Fruit fly (Drosophila melanogaster): ENCODE measurements around the gene CG4360.
A peak's percentile ranks its signal among the peaks of the same experiment; 100 is the strongest.

The CG4360 gene

dm6 chr3R:20285678-20286449 lies 41.9 kb downstream of the CG4360 start (continued):
- TF ChIP-seq Doc3 (GFP tag; IDR thresholded peaks at IDR 0.05; ENCODE audit: partially characterized antibody) (no peak), Hr3 (GFP tag; optimal IDR thresholded peaks at IDR 0.05) (peak; percentile 16), hbn (GFP tag; IDR thresholded peaks at IDR 0.05; ENCODE audit: partially characterized antibody) (no peak), BEAF-32 (GFP tag; optimal IDR thresholded peaks at IDR 0.05) (no peak), Fer1 (GFP tag; optimal IDR thresholded peaks at IDR 0.05) (no peak), CG14965 (GFP tag; optimal IDR thresholded peaks at IDR 0.05; ENCODE audit: borderline replicate concordance) (no peak), tup (GFP tag; optimal IDR thresholded peaks at IDR 0.05) (no peak), HLH3B (GFP tag; IDR thresholded peaks at IDR 0.05) (peak; percentile 60; the same call in 1 of the 2 replicates), CG1603 (tag; optimal IDR thresholded peaks at IDR 0.05) (peak; percentile 82), Sry-δ (GFP tag; optimal IDR thresholded peaks at IDR 0.05) (no peak), Neu2 (GFP tag; optimal IDR thresholded peaks at IDR 0.05; ENCODE audit: borderline replicate concordance) (no peak), CG8359 (GFP tag; optimal IDR thresholded peaks at IDR 0.05; ENCODE audit: borderline replicate concordance) (no peak), CG1602 (GFP tag; optimal IDR thresholded peaks at IDR 0.05) (peak; percentile 38), CG18599 (GFP tag; optimal IDR thresholded peaks at IDR 0.05) (peak; percentile 80), gsb (GFP tag; IDR thresholded peaks at IDR 0.05) (no peak), CG14710 (tag; optimal IDR thresholded peaks at IDR 0.05) (peak; percentile 78), lmd (GFP tag; IDR thresholded peaks at IDR 0.05) (peak; percentile 44), peb (GFP tag; IDR thresholded peaks at IDR 0.05) (0 out of 2 replicates have a peak, but pooled peaks have one; percentile 6), CG2199 (GFP tag; IDR thresholded peaks at IDR 0.05) (no peak), schlank (tag; optimal IDR thresholded peaks at IDR 0.05) (no peak), kni (GFP tag; optimal IDR thresholded peaks at IDR 0.05) (peak; percentile 96), shn (GFP tag; optimal IDR thresholded peaks at IDR 0.05) (no peak), al (GFP tag; IDR thresholded peaks at IDR 0.05) (no peak), CG15011 (GFP tag; optimal IDR thresholded peaks at IDR 0.05) (peak; percentile 58), H15 (GFP tag; IDR thresholded peaks at IDR 0.05) (no peak), fd102C (GFP tag; optimal IDR thresholded peaks at IDR 0.05) (no peak), CG4820 (GFP tag; optimal IDR thresholded peaks at IDR 0.05) (peak; percentile 61), az2 (GFP tag; optimal IDR thresholded peaks at IDR 0.05) (no peak), CG9817 (tag; optimal IDR thresholded peaks at IDR 0.05) (peak; percentile 35), CG17385 (GFP tag; optimal IDR thresholded peaks at IDR 0.05) (peak; percentile 35), Gug (GFP tag; IDR thresholded peaks at IDR 0.05) (0 out of 4 replicates have a peak, but pooled peaks have one; percentile 2), Sox100B (GFP tag; optimal IDR thresholded peaks at IDR 0.05) (peak; percentile 39), Bdp1 (GFP tag; optimal IDR thresholded peaks at IDR 0.05) (peak; percentile 61), CG13775 (GFP tag; optimal IDR thresholded peaks at IDR 0.05) (no peak), CG18011 (GFP tag; optimal IDR thresholded peaks at IDR 0.05) (no peak), CG7987 (GFP tag; optimal IDR thresholded peaks at IDR 0.05) (peak; percentile 92), jigr1 (GFP tag; IDR thresholded peaks at IDR 0.05) (no peak), CrebB (tag; optimal IDR thresholded peaks at IDR 0.05) (peak; percentile 19), CG31224 (GFP tag; IDR thresholded peaks at IDR 0.05) (no peak), CG8765 (GFP tag; IDR thresholded peaks at IDR 0.05) (no peak), CG6689 (GFP tag; IDR thresholded peaks at IDR 0.05) (peak; percentile 38), CG3847 (GFP tag; IDR thresholded peaks at IDR 0.05) (no peak), CG7839 (tag; optimal IDR thresholded peaks at IDR 0.05) (peak; percentile 29), amos (GFP tag; IDR thresholded peaks at IDR 0.05; ENCODE audit: partially characterized antibody) (no peak), jumu (GFP tag; optimal IDR thresholded peaks at IDR 0.05) (peak; percentile 47), odd (GFP tag; optimal IDR thresholded peaks at IDR 0.05) (peak; percentile 40), gro (GFP tag; optimal IDR thresholded peaks at IDR 0.05) (no peak), CG8089 (GFP tag; optimal IDR thresholded peaks at IDR 0.05) (peak; percentile 60), btn (GFP tag; optimal IDR thresholded peaks at IDR 0.05) (peak; percentile 73)

Data from whole organism, embryonic.